Fruit fly (Drosophila melanogaster) whole organism, embryonic: ENCODE data around the gene CG11970.

ENCODE experiments used
- CG1024 ChIP-seq: fragments of 200-800 bp; sonication (Bioruptor generic); IDR thresholded peaks from 2 replicates; pipeline ENCODE4 v1.3.6; 2022; ENCODE audit warnings: missing biosample characterization, missing genetic modification characterization
- CG11456 ChIP-seq: fragments of 200-800 bp; sonication (Bioruptor generic); IDR thresholded peaks from 3 replicates; pipeline ENCODE4 v1.3.6; 2022; ENCODE audit warnings: missing biosample characterization, missing genetic modification characterization
- CG1233 ChIP-seq: fragments of 200-800 bp; sonication (Bioruptor generic); optimal IDR thresholded peaks from 4 replicates; lab custom pipeline; 2018; ENCODE audit warnings: missing biosample characterization, mild to moderate bottlenecking, missing genetic modification characterization
- CG18619 ChIP-seq: fragments of 200-800 bp; sonication (Bioruptor generic); optimal IDR thresholded peaks from 3 replicates; lab custom pipeline; 2017; ENCODE audit warnings: missing biosample characterization, mild to moderate bottlenecking, missing genetic modification characterization
- CG6683 ChIP-seq: fragments of 200-800 bp; sonication (Bioruptor generic); optimal IDR thresholded peaks from 2 replicates; lab custom pipeline; 2017; ENCODE audit warnings: missing biosample characterization, mild to moderate bottlenecking, missing genetic modification characterization, missing genetic modification reagents
- Lim3 ChIP-seq: fragments of 200-800 bp; sonication (Bioruptor generic); IDR thresholded peaks from 2 replicates; pipeline ENCODE4 v1.3.6; 2022; ENCODE audit warnings: missing biosample characterization, missing genetic modification characterization
- Scr ChIP-seq: fragments of 200-800 bp; sonication (Bioruptor generic); IDR thresholded peaks from 2 replicates; pipeline ENCODE4 v1.3.6; 2022; ENCODE audit warnings: missing biosample characterization, missing genetic modification characterization; ENCODE audit not compliant: partially characterized antibody
- ems ChIP-seq: fragments of 200-800 bp; sonication (Bioruptor generic); optimal IDR thresholded peaks from 3 replicates; lab custom pipeline; 2016; ENCODE audit warnings: missing biosample characterization, missing genetic modification characterization
- ken ChIP-seq: fragments of 200-800 bp; sonication (Bioruptor generic); IDR thresholded peaks from 3 replicates; pipeline ENCODE4 v1.3.6; 2022; ENCODE audit warnings: missing biosample characterization, missing genetic modification characterization
- tup ChIP-seq: fragments of 200-800 bp; sonication (Bioruptor generic); optimal IDR thresholded peaks from 2 replicates; lab custom pipeline; 2016; ENCODE audit warnings: missing biosample characterization, mild to moderate bottlenecking, missing genetic modification characterization, moderate library complexity
- zf30C ChIP-seq: fragments of 200-800 bp; sonication (Bioruptor generic); optimal IDR thresholded peaks from 3 replicates; lab custom pipeline; 2018; ENCODE audit warnings: missing biosample characterization, mild to moderate bottlenecking, missing genetic modification characterization

- no peak for TF ChIP-seq ken (GFP tag; lab: Robert Waterston, UW)
- TF ChIP-seq CG1233, result no peak
- TF ChIP-seq CG1024, result no peak
- no peak for TF ChIP-seq Scr (GFP tag; lab: Robert Waterston, UW)
- TF ChIP-seq Lim3 (GFP tag; lab: Robert Waterston, UW), result no peak
- no peak for TF ChIP-seq tup (GFP tag; lab: Kevin White, UChicago)
- no peak for TF ChIP-seq zf30C (GFP tag; lab: Kevin White, UChicago)
- no peak for TF ChIP-seq CG18619
- TF ChIP-seq CG6683 (GFP tag; lab: Kevin White, UChicago), result no peak
- no peak for TF ChIP-seq CG11456 (GFP tag; lab: Robert Waterston, UW)
- no peak for TF ChIP-seq ems
These were observed 29.1 kb upstream of the CG11970 start for dm6 chr3R:8955359-8955820.
